Worm (Caenorhabditis elegans) whole organism, L4/young adult: Measurements from ENCODE around the gene F57H12.5.
A peak's percentile ranks its signal among the peaks of the same experiment; 100 is the strongest.

Source experiments
- W03F9.2 ChIP-seq: fragments of 150-350 bp; optimal IDR thresholded peaks from 2 replicates; lab custom pipeline; 2014; ENCODE audit warnings: missing biosample characterization, missing genetic modification characterization
- dao-5 ChIP-seq: sonication (generic microtip); optimal IDR thresholded peaks from 2 replicates; lab custom pipeline; 2016; ENCODE audit warnings: missing genotype, missing genetic modification characterization, moderate library complexity, missing compliant biosample characterization
- him-1 ChIP-seq: sonication (generic microtip); optimal IDR thresholded peaks from 2 replicates; lab custom pipeline; 2016; ENCODE audit warnings: missing genotype, missing genetic modification reagents, missing genetic modification characterization, missing compliant biosample characterization

Gene F57H12.5

DNA sequence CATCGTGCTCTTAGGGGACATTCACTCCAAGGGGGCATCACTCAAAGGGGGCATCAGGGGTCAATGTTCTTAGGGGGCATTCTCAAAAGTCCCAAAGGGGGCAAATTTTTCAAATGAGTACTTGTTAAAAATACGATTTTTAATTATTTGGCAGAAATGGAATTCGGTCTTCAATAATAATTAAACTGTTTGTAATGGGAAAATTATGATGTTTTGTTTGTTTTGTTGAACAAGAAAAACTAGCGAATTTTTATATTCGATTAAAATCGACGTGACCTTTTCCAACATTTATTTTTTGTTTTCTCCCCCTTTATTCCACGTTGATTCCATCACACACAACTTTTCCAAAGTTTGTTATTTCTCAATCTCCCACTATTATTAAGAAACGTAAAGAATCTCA, at the start of gene F57H12.5:
F57H12.5 (plus strand) TSS at position 301 of the 400 bp plus-strand sequence.
- TF ChIP-seq him-1 (tag; lab: Kevin White, UChicago): no peak
- TF ChIP-seq dao-5 (tag; lab: Kevin White, UChicago): no peak
- no peak for TF ChIP-seq W03F9.2

DNA sequence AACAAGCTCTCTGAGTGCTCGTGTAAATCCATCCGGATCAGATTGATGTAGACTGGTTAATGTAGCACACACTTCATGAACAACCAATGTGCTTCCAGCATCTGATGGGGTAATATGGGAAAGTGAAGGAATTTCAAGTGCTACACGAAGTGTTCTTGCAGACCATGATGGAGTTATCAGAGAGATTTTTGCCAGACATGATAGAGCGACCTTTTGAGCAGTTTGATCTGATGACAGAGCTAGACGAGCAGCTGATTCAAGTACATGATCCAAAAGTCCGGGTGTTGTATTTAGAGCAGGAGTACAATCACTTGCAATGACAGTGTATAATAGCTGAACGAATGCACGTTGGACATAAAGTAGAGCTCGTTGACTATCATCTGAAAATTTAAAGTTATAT, 49.2 kb upstream of the F57H12.5 start:
- TF ChIP-seq dao-5 (tag; lab: Kevin White, UChicago) (no peak), him-1 (tag; lab: Kevin White, UChicago) (no peak), W03F9.2 (no peak)

DNA sequence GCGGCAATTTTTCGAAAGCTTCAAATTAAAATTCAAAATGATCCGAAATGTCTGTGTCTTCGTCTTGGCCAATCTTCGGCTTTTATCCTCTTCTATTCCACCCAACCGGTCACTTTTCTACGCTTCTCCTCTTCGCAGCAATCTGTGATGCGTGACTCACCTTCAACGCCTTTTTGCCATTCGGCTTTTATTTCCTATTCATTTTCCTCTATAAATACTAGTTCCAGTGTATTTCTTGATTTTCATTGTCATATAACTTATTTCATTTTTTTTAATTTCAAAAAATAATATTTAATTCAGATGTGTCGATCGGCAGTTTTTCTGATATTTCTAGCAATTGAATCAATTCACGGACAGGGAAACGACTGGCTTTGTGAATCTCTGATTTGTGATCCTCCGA, 47.0 kb upstream of the F57H12.5 start, which contains the start of gene C49H3.16:
C49H3.16 (plus strand) TSS at position 301 of the 400 bp plus-strand sequence.
- TF ChIP-seq dao-5 (tag; lab: Kevin White, UChicago) (no peak), him-1 (tag; lab: Kevin White, UChicago) (no peak), W03F9.2 (no peak)

DNA sequence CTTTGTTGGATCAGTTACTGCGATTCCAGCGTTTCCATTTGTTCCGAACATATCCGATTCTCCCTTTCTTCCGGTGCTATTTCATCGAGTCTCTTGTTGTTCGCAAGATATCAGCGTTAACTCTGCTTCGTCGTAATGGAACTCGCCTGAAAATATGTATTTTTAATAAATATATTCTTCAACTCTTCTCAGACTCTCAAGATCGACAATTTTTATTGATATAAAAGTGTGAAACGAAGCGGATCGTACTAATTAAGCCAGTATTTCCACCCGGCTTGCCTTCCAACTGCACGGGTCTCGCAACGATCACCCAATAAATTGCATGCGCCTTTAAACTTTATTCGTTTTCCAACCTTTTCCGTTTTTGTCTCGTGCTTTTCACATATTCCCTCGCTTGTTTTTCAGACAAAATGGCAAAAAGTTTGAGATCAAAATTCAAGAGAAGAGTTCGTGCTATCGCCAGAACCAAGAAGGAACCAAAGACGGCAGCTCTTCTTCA, 43.1 kb upstream of the F57H12.5 start, which contains the start of the genes xpo-3 and C49H3.3:
xpo-3 (minus strand) TSS at position 51 of the 499 bp plus-strand sequence.
C49H3.3 (plus strand) TSS at position 369 of the 499 bp plus-strand sequence.
- no peak for TF ChIP-seq dao-5 (tag; lab: Kevin White, UChicago)
- TF ChIP-seq him-1 (tag; lab: Kevin White, UChicago): no peak
- peak; percentile 79 for TF ChIP-seq W03F9.2

DNA sequence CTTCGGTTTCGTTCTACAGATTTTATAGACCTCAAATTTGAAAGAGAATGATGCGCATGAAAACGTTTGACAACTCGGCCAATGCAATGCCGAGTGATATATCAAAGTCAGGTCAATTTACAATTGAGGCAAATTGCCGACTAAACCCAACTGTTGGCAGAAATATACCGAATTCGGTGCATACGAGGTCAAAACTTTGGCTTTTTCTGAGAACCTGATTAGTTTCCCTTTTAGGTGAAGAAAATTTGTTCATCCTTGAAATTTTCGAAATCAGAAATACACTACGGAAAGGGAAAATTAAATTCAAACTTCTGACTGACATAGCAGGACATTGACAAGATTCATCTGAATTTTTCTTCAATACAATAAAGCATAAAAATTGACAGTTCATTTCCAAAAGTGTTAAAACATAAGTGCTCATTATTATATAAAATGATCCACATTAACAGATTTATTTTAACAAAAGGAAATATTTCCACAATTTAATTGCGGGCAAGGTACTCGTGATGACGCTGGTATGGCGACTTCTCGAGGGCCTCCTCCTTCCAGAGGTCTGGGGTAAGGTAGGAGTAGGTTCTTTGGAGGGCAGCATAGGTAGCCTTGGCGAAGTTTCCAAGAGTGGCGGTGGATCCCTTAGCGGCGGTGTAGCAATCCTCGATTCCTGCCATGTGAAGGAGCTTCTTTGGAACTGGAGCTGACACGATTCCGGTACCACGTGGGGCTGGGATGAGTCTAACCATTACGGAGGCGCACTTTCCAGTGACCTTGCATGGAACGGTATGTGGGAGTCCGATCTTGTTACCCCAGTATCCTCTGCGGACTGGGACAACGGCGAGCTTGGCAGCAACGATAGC, 41.9 kb upstream of the F57H12.5 start:
- TF ChIP-seq him-1 (tag; lab: Kevin White, UChicago): no peak

DNA sequence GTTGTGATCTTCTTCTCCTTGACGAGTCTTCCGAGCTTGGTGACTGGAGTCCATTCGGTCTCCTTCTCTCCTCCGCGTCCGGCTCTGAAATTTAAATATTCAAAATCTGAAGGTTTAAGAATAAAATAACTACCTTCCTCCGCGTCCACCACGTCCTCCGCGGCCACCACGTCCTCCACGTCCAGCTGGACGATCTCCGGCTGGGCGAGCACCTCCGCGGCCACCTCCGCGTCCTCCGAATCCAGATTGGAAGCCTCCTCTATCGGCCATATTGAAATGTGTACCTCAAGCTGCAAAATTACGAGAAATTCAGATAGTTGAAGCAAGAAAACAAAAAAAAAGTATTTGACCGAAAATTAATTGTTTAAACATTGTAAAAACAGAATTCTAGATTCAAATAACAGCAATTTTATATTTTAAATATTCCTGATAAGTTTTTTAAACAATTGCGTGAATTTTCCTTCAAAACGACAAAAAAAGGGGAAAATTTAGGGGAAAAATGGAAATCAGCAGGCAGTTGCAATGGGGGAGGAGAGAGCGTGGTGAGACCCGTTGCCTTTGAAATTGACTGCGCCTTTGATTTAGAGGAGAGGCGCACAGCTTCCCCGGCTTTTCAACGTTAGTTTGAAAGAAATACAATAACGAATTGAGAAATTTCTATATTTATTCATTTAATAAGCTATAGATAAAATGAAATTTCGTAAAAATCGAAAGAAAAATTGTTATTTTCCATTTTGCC, 40.8 kb upstream of the F57H12.5 start, which contains the start of gene rps-2:
rps-2 (minus strand) TSS at position 290 of the 739 bp plus-strand sequence.
- TF ChIP-seq W03F9.2 (peak; percentile 23), dao-5 (tag; lab: Kevin White, UChicago) (no peak), him-1 (tag; lab: Kevin White, UChicago) (no peak)

DNA sequence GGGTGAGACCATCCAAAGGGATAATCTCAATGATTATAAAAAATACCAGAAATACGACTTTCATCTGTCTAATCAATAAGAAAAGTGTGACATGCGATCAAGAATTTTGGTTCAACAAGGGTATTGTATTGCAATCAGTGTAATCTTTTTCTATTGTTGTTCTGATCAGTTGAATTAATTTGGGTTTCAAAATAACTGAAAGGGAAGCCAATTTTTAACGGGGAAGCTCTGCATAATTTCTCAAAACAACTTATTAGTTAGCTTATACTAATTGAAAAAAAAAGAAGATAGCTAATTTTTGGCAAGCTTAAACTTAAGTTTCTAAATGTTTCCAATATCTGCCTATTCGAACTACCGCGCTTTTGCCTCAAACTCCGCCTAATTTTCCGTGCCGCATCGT, 39.9 kb upstream of the F57H12.5 start, which contains the start of gene C49H3.12:
C49H3.12 (minus strand) TSS at position 101 of the 400 bp plus-strand sequence.
- no peak for TF ChIP-seq dao-5 (tag; lab: Kevin White, UChicago)
- TF ChIP-seq him-1 (tag; lab: Kevin White, UChicago): no peak
- TF ChIP-seq W03F9.2: no peak

DNA sequence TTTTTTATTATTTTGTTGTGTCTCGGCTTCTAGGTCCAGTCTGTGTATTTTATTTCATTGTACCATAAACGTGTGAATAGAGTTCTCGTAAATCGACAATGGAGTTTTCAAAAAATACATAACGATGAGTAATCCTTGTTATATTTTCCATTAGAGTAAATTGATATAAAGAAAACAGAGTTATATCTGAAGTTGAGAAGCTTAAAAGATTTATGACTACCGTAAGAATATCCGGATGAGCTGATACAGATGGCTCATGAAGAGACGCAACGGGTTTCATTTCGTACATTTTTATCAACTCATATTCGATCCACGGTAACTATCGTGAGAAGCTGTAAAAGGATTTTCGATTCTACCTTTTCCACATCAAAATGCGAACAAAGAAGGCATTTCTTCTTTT, 39.3 kb upstream of the F57H12.5 start, which contains the start of gene gcy-8:
gcy-8 (plus strand) TSS at position 301 of the 400 bp plus-strand sequence.
- no peak for TF ChIP-seq W03F9.2

DNA sequence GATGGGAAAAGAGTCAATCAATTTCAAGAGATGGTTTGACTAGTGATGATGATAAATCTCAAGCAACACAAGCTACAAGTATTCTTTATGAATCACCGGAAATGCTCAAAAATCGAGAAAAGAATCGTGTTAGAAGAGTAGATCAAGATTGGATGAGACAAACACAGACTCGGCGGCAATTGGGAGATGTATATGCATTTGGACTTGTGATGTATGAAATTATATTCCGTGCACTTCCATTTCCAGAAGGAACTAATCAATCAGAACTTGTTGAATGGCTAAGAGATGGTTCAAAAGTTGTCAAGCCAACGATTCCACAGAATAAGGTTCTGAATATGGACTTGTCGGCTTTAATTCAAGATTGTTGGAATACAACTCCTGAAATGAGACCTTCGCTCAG, 35.2 kb upstream of the F57H12.5 start:
- TF ChIP-seq W03F9.2 (no peak), dao-5 (tag; lab: Kevin White, UChicago) (no peak), him-1 (tag; lab: Kevin White, UChicago) (no peak)

DNA sequence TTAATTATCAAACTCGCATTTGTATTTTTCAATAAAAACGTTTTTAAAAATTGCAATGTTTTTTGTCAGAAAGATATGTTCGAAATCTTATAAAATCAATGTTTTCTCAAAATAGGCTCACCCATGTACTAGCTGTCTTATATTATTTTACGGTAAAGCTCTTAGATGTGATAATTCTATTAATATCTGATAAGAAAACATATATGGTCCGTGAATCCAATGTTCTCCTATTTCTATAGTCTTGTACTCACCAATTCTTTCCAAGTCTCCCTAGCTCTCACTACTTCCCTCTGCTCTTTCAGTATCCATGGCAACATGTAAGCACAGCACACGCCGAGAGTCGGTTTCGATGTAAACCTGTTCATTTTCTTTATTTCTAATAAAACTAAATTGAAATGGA, 33.4 kb upstream of the F57H12.5 start, which contains the start of gene bbs-2:
bbs-2 (plus strand) TSS at position 301 of the 400 bp plus-strand sequence.
- TF ChIP-seq W03F9.2: no peak
- TF ChIP-seq him-1 (tag; lab: Kevin White, UChicago): no peak
- no peak for TF ChIP-seq dao-5 (tag; lab: Kevin White, UChicago)

DNA sequence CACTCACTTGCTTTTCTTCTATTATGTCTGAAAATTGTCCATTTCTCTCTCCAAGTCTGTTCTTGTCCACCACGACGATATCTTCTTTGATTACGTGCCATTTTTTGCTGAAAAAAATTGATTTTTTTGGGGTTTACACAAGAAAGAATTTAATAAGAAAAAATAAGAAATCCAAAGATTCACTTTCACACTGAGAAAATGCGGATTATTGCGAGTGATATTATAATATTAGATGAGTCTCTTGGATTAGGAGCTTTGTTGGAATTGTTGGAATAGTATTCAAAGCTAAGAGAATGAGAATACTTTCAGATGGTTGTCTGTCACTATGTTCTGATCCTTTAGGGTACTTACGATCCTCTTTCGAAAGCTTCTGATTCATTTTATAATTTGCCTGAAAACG, 28.3 kb upstream of the F57H12.5 start, which contains the start of gene F20D12.7:
F20D12.7 (minus strand) TSS at position 101 of the 400 bp plus-strand sequence.
- TF ChIP-seq him-1 (tag; lab: Kevin White, UChicago) (no peak), W03F9.2 (no peak), dao-5 (tag; lab: Kevin White, UChicago) (no peak)

DNA sequence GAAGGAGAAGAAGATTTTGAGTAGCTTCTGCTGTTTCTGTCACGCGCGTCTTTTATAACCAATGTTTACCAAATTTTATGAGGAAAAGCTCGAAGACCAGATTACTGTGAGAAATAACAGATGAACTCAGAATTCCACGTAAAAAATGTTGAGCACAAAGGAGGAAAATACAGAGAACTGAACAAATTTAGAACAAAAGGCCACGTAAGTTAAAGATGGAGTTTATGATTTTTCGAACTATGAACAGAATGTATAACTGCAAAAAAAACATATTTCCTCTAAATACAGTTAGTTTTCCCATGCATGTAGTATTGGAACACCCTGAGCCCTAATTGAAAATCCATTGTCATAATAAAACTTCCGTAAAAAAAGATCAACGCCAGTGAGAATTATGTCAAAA, 26.2 kb upstream of the F57H12.5 start, which contains the start of gene exc-9:
exc-9 (minus strand) TSS at position 101 of the 400 bp plus-strand sequence.
- TF ChIP-seq dao-5 (tag; lab: Kevin White, UChicago): no peak
- no peak for TF ChIP-seq him-1 (tag; lab: Kevin White, UChicago)
- no peak for TF ChIP-seq W03F9.2

DNA sequence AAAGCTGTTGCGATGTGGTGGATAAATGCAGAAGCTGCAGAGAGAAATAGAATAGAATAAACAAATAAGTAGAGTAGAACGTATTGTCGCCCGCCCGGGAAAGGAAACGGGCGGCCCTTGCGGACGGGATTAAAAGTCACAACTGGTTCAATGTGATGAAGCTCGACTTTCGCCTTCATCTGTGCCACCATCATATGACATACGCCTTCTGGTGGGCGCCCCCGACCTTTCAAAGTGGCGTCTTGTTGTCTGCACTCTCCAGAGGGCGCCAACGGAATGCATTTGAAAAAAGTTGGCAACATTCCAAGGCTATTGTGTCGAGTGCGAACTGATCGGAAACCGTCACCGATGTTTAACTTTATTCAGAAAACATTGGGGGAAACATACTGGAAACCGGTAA, 23.8 kb upstream of the F57H12.5 start:
- TF ChIP-seq dao-5 (tag; lab: Kevin White, UChicago): no peak
- no peak for TF ChIP-seq him-1 (tag; lab: Kevin White, UChicago)
- no peak for TF ChIP-seq W03F9.2
